Worm (Caenorhabditis elegans) whole organism, L3 larva: ENCODE results near the gene B0244.17.

Experiments
- ZK546.5 ChIP-seq: sonication (generic microtip); optimal IDR thresholded peaks from 2 replicates; lab custom pipeline; 2017; ENCODE audit warnings: missing biosample characterization, missing genetic modification characterization
- ama-1 ChIP-seq: fragments of 150-350 bp; optimal IDR thresholded peaks from 2 replicates; lab custom pipeline; 2018
- ceh-9 ChIP-seq: sonication (generic microtip); optimal IDR thresholded peaks from 2 replicates; lab custom pipeline; 2018; ENCODE audit warnings: missing biosample characterization, missing genetic modification characterization
- elt-3 ChIP-seq, 3 experiments: fragments of 150-350 bp in 1 of 3; sonication (generic microtip) in 2 of 3; optimal IDR thresholded peaks; 2 replicates in 2 of 3; 4 replicates in 1 of 3; lab custom pipeline; 2014 to 2017; ENCODE audit warnings: missing biosample characterization in 3 of 3, missing genetic modification characterization in 3 of 3
- mml-1 ChIP-seq: fragments of 150-350 bp; sonication (generic microtip); optimal IDR thresholded peaks from 3 replicates; lab custom pipeline; 2014; ENCODE audit warnings: missing biosample characterization, missing genetic modification characterization
- nhr-25 ChIP-seq: sonication (generic microtip); optimal IDR thresholded peaks from 2 replicates; lab custom pipeline; 2017; ENCODE audit warnings: missing biosample characterization, missing genetic modification characterization
- nhr-43 ChIP-seq: sonication (generic microtip); optimal IDR thresholded peaks from 2 replicates; lab custom pipeline; 2016; ENCODE audit warnings: mild to moderate bottlenecking, missing genetic modification characterization, missing compliant biosample characterization; ENCODE audit not compliant: poor library complexity, severe bottlenecking
- pha-4 ChIP-seq: fragments of 150-350 bp; optimal IDR thresholded peaks from 2 replicates; lab custom pipeline; 2014; ENCODE audit warnings: missing biosample characterization, missing genetic modification reagents, missing genetic modification characterization
- skn-1 ChIP-seq: fragments of 150-350 bp; optimal IDR thresholded peaks from 2 replicates; lab custom pipeline; 2014; ENCODE audit warnings: missing biosample characterization, missing genetic modification characterization
- snpc-4 ChIP-seq: fragments of 150-350 bp; optimal IDR thresholded peaks from 2 replicates; lab custom pipeline; 2014; ENCODE audit warnings: missing biosample characterization, missing genetic modification characterization
- tbx-2 ChIP-seq: sonication (generic microtip); optimal IDR thresholded peaks from 2 replicates; lab custom pipeline; 2016; ENCODE audit warnings: mild to moderate bottlenecking, missing genetic modification characterization, missing compliant biosample characterization
- unc-62 ChIP-seq: fragments of 150-350 bp; sonication (generic microtip); optimal IDR thresholded peaks from 4 replicates; lab custom pipeline; 2014; ENCODE audit warnings: missing biosample characterization, missing genetic modification reagents, missing genetic modification characterization
- zag-1 ChIP-seq: fragments of 150-350 bp; optimal IDR thresholded peaks from 2 replicates; lab custom pipeline; 2014; ENCODE audit warnings: missing biosample characterization, missing genetic modification characterization
- ztf-11 ChIP-seq: fragments of 150-350 bp; optimal IDR thresholded peaks from 2 replicates; lab custom pipeline; 2014; ENCODE audit warnings: missing biosample characterization, missing genetic modification characterization

DNA sequence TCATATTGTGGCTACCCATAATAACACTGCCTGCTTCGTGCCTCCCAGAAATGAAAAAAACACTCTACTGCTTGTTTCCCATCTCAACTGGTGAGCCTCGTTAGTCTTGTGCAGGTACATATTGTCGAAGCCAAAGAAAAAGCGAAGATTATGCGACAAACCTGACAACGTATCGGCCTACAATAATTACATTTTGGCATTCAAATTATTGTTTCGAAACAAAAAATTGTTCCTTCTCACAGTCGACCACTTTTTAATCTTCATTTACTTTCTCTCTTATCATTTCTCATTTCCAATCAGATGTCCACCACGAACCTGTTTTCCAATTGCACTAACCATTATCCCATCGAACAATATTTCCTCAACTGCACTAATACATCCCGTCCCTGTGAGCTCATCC is 10.1 kb downstream of the B0244.17 start, which contains the start of gene B0244.15:
- no peak for TF ChIP-seq ztf-11 (tag; lab: Kevin White, UChicago)
- TF ChIP-seq mml-1 (tag; lab: Kevin White, UChicago) = no peak
- TF ChIP-seq skn-1 (tag; lab: Kevin White, UChicago) = no peak
- no peak for TF ChIP-seq nhr-25 (tag; lab: Kevin White, UChicago)
- no peak for TF ChIP-seq zag-1 (tag; lab: Kevin White, UChicago)
- TF ChIP-seq pha-4 = no peak
- no peak for TF ChIP-seq elt-3 (tag; optimal IDR thresholded peaks at IDR 0.05; lab: Kevin White, UChicago)
- no peak for TF ChIP-seq unc-62 (GFP tag; lab: Kevin White, UChicago)
- TF ChIP-seq nhr-43 (tag; lab: Kevin White, UChicago) = no peak
- no peak for TF ChIP-seq tbx-2
- no peak for TF ChIP-seq ama-1 (lab: Kevin White, UChicago)
- no peak for TF ChIP-seq snpc-4
- no peak for TF ChIP-seq ceh-9
- no peak for TF ChIP-seq ZK546.5 (tag; lab: Kevin White, UChicago)
